Fruit fly (Drosophila melanogaster) whole organism, adult: ENCODE data around the gene CG14826.
A peak's percentile ranks its signal among the peaks of the same experiment; 100 is the strongest.

Experiments
- CG11617 ChIP-seq: fragments of 200-800 bp; sonication (Bioruptor generic); optimal IDR thresholded peaks from 2 replicates; lab custom pipeline; 2017; ENCODE audit warnings: mild to moderate bottlenecking, missing biosample characterization, missing genetic modification reagents, missing genetic modification characterization
- CG12768 ChIP-seq: fragments of 200-800 bp; sonication (Bioruptor generic); optimal IDR thresholded peaks from 2 replicates; lab custom pipeline; 2017; ENCODE audit warnings: missing biosample characterization, missing genetic modification characterization, mild to moderate bottlenecking, moderate library complexity, missing genetic modification reagents
- CG14711 ChIP-seq: fragments of 200-800 bp; sonication (Bioruptor generic); optimal IDR thresholded peaks from 2 replicates; lab custom pipeline; 2018; ENCODE audit warnings: missing biosample characterization, mild to moderate bottlenecking, missing genetic modification characterization, moderate library complexity
- CG1620 ChIP-seq: fragments of 200-800 bp; sonication (Bioruptor generic); optimal IDR thresholded peaks from 2 replicates; lab custom pipeline; 2016; ENCODE audit warnings: missing biosample characterization, missing genetic modification characterization
- CG33017 ChIP-seq: fragments of 200-800 bp; sonication (Bioruptor generic); optimal IDR thresholded peaks from 2 replicates; lab custom pipeline; 2018; ENCODE audit warnings: missing biosample characterization, mild to moderate bottlenecking, missing genetic modification characterization, moderate library complexity
- CG5204 ChIP-seq: fragments of 200-800 bp; sonication (Bioruptor generic); optimal IDR thresholded peaks from 2 replicates; lab custom pipeline; 2016; ENCODE audit warnings: missing biosample characterization, missing genetic modification characterization
- CG7045 ChIP-seq: fragments of 200-800 bp; sonication (Bioruptor generic); optimal IDR thresholded peaks from 2 replicates; lab custom pipeline; 2017; ENCODE audit warnings: missing biosample characterization, mild to moderate bottlenecking, missing genetic modification characterization
- CG7101 ChIP-seq: fragments of 200-800 bp; sonication (Bioruptor generic); optimal IDR thresholded peaks from 2 replicates; lab custom pipeline; 2018; ENCODE audit warnings: missing biosample characterization, mild to moderate bottlenecking, missing genetic modification characterization, moderate library complexity
- Clk ChIP-seq: fragments of 200-800 bp; sonication (Bioruptor generic); optimal IDR thresholded peaks from 2 replicates; lab custom pipeline; 2017; ENCODE audit warnings: missing biosample characterization, missing genetic modification characterization
- Crg-1 ChIP-seq: fragments of 200-800 bp; sonication (Bioruptor generic); optimal IDR thresholded peaks from 2 replicates; lab custom pipeline; 2016; ENCODE audit warnings: missing biosample characterization, missing genetic modification characterization
- Hr96 ChIP-seq: fragments of 200-800 bp; sonication (Bioruptor generic); optimal IDR thresholded peaks from 2 replicates; lab custom pipeline; 2016; ENCODE audit warnings: missing biosample characterization, missing genetic modification characterization
- Mnt ChIP-seq: fragments of 200-800 bp; sonication (Bioruptor generic); optimal IDR thresholded peaks from 2 replicates; lab custom pipeline; 2016; ENCODE audit warnings: missing biosample characterization, mild to moderate bottlenecking, missing genetic modification characterization
- bab1 ChIP-seq: fragments of 200-800 bp; sonication (Bioruptor generic); optimal IDR thresholded peaks from 3 replicates; lab custom pipeline; 2019; ENCODE audit warnings: missing biosample characterization, mild to moderate bottlenecking, missing genetic modification characterization, moderate library complexity
- cic ChIP-seq: fragments of 200-800 bp; sonication (Bioruptor generic); optimal IDR thresholded peaks from 2 replicates; lab custom pipeline; 2017; ENCODE audit warnings: missing biosample characterization, mild to moderate bottlenecking, missing genetic modification characterization, moderate library complexity
- cnc ChIP-seq, 2 experiments: fragments of >200 bp; optimal IDR thresholded peaks; 2 replicates each; lab custom pipeline; 2017
- kay ChIP-seq: fragments of 200-800 bp; sonication (Bioruptor generic); peaks from one replicate; lab custom pipeline; 2016; ENCODE audit warnings: missing biosample characterization, missing genetic modification characterization, borderline replicate concordance
- ovo ChIP-seq: fragments of 200-800 bp; sonication (Bioruptor generic); optimal IDR thresholded peaks from 2 replicates; lab custom pipeline; 2016; ENCODE audit warnings: missing biosample characterization, missing genetic modification characterization
- pad ChIP-seq: fragments of 200-800 bp; sonication (Bioruptor generic); optimal IDR thresholded peaks from 3 replicates; lab custom pipeline; 2017; ENCODE audit warnings: missing biosample characterization, missing genetic modification characterization, mild to moderate bottlenecking, moderate library complexity, missing genetic modification reagents
- tj ChIP-seq: fragments of 200-800 bp; sonication (Bioruptor generic); optimal IDR thresholded peaks from 3 replicates; lab custom pipeline; 2017; ENCODE audit warnings: missing biosample characterization, mild to moderate bottlenecking, missing genetic modification characterization, moderate library complexity
- toe ChIP-seq: fragments of 200-800 bp; sonication (Bioruptor generic); optimal IDR thresholded peaks from 2 replicates; lab custom pipeline; 2016; ENCODE audit warnings: missing biosample characterization, missing genetic modification characterization

The CG14826 gene

DNA sequence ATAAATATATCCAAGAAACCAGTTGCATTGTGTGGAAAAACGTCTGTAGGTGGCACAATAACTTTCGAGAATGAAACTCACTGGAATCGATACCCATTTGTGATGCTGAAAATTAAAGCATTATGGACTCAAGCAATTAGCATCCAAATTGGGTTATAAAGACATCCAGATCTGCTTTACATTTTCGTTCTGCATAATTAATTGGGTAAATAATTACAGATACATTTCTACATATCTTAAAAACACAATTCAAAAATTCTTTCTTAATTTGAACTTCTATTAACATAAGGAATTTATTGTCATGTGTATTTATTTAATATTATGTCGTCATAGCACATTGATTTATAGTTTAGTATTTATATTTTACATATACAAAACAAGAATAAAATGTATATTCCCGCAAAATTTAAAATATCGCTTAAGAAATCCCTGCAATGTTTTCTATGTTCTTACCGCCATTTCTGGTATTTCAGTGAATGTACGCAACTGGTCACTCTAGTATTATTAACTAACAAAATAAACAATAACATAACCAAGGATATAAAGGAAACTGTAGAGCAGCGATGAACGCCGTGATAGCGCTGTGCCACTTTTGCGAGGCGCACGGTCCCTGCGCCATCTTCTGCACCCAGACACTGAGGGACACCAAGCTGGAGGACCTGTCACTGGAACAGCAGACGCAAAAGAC is 3.9 kb downstream of the CG14826 start, which contains the start of the genes CG14829 and BHD:
Gene CG14829, minus strand, starts transcription at position 51 of the 688 bp plus-strand sequence.
Gene BHD, plus strand, starts transcription at position 471 of the 688 bp plus-strand sequence.
- no peak for TF ChIP-seq Hr96 (GFP tag; lab: Kevin White, UChicago)
- TF ChIP-seq toe = no peak
- no peak for TF ChIP-seq tj (GFP tag; lab: Kevin White, UChicago)
- TF ChIP-seq CG11617 = no peak
- TF ChIP-seq CG33017 (tag; lab: Kevin White, UChicago) = no peak
- no peak for TF ChIP-seq cic (GFP tag; lab: Kevin White, UChicago)
- no peak for TF ChIP-seq Crg-1 (GFP tag; lab: Kevin White, UChicago)
- TF ChIP-seq cnc (optimal IDR thresholded peaks at IDR 0.05; lab: Kevin White, UChicago) = no peak

DNA sequence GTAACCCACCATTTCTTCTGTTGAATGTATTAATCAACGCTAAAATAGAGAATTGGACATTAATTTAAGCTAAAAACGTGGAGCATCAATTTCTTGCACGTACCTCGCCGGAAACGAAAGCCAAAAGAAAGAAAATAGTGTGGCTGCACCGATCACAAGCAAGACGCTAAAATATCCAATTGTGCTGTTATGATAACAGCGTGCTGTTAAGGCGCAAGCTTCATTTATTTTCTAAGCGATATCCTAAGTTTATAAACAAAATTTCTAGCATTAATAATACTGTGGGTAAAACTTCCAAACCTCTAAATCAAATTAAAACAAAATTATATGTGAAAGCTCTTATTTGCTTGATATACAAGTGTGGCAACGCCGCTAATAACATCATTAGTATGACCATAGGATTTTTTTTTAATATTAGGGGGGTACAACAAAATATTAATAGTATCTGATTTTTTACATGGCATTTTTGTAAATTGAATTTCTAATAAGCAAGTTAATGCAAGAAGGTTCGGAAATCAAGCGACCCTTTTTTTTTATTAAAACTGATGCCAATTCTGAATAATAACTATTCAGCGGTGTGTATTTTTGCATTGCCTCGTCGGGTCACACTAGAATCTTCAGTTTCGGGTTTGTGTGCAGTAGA is 7.0 kb downstream of the CG14826 start, which contains the start of the genes RpL18 and Neos:
Gene RpL18, minus strand, starts transcription at position 135 of the 643 bp plus-strand sequence.
Gene Neos, plus strand, starts transcription at position 412 of the 643 bp plus-strand sequence.
- TF ChIP-seq Mnt = peak; percentile 90
- TF ChIP-seq pad (GFP tag; lab: Kevin White, UChicago) = peak; percentile 63
- peak; percentile 36 for TF ChIP-seq cic (GFP tag; lab: Kevin White, UChicago)
- peak; percentile 73 for TF ChIP-seq Hr96 (GFP tag; lab: Kevin White, UChicago)
- no peak for TF ChIP-seq kay
- peak; percentile 56 for TF ChIP-seq CG14711 (tag; lab: Kevin White, UChicago)
- peak; percentile 31 for TF ChIP-seq Clk (GFP tag; lab: Kevin White, UChicago)
- peak; percentile 88 for TF ChIP-seq CG11617
- peak; percentile 70 for TF ChIP-seq CG12768 (GFP tag; lab: Kevin White, UChicago)
- TF ChIP-seq CG33017 (tag; lab: Kevin White, UChicago) = peak; percentile 61
- TF ChIP-seq CG1620 (GFP tag; lab: Kevin White, UChicago) = peak; percentile 68
- peak; percentile 80 for TF ChIP-seq CG5204 (GFP tag; lab: Kevin White, UChicago)
- TF ChIP-seq CG7101 (tag; lab: Kevin White, UChicago) = peak; percentile 89
- TF ChIP-seq CG7045 (GFP tag; lab: Kevin White, UChicago) = peak; percentile 65
- peak; percentile 84 for TF ChIP-seq bab1 (GFP tag; lab: Kevin White, UChicago)
- TF ChIP-seq toe = peak; percentile 78
- peak; percentile 85 for TF ChIP-seq Crg-1 (GFP tag; lab: Kevin White, UChicago)
- peak; percentile 54 for TF ChIP-seq tj (GFP tag; lab: Kevin White, UChicago)
- no peak for TF ChIP-seq cnc (optimal IDR thresholded peaks at IDR 0.05; lab: Kevin White, UChicago)
- TF ChIP-seq ovo (GFP tag; lab: Kevin White, UChicago) = peak; percentile 70

DNA sequence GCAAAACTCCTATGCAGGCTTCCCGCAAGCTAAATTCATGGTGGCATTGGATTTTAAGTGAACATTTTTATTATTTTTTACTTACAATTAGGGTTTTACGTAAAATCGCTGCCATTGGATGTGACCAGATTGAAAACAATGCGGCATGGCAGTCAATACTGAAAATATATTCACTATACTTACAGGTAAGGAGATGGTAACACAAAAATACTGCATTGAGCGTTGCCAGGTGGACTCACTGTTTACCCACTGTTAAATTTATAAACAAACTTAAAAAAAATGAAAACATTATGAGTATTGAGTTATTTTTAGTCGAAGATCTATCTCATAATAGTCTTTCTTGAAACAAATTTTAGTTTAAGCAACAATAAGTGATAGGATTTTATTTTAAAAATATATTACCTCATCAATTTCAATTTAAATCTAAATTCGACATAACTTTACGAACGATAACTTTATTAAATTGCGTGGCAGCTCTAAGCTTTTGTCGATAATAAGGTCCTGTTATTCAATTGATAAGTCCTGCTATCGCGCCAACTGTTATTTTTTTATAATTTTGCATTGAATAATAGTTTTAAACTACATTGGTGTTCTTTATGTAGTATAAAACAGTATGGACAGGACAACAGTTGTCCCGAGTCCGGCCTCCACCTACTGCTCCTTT is 9.6 kb downstream of the CG14826 start, which contains the start of the genes mRpL50 and mei-P22:
Gene mRpL50, minus strand, starts transcription at position 159 of the 664 bp plus-strand sequence.
Gene mei-P22, plus strand, starts transcription at position 614 of the 664 bp plus-strand sequence.
- no peak for TF ChIP-seq ovo (GFP tag; lab: Kevin White, UChicago)
- peak; percentile 21 for TF ChIP-seq bab1 (GFP tag; lab: Kevin White, UChicago)
- no peak for TF ChIP-seq Hr96 (GFP tag; lab: Kevin White, UChicago)
- TF ChIP-seq cic (GFP tag; lab: Kevin White, UChicago) = no peak
- no peak for TF ChIP-seq Crg-1 (GFP tag; lab: Kevin White, UChicago)
- TF ChIP-seq CG33017 (tag; lab: Kevin White, UChicago) = no peak
- peak; percentile 22 for TF ChIP-seq CG7101 (tag; lab: Kevin White, UChicago)
- no peak for TF ChIP-seq cnc (optimal IDR thresholded peaks at IDR 0.05; lab: Kevin White, UChicago)
- no peak for TF ChIP-seq pad (GFP tag; lab: Kevin White, UChicago)
- peak; percentile 9 for TF ChIP-seq CG14711 (tag; lab: Kevin White, UChicago)
- TF ChIP-seq tj (GFP tag; lab: Kevin White, UChicago) = no peak
- peak; percentile 4 for TF ChIP-seq toe
- no peak for TF ChIP-seq CG12768 (GFP tag; lab: Kevin White, UChicago)
- TF ChIP-seq CG7045 (GFP tag; lab: Kevin White, UChicago) = no peak
- no peak for TF ChIP-seq CG11617
- no peak for TF ChIP-seq kay
- peak; percentile 41 for TF ChIP-seq Mnt
- TF ChIP-seq CG1620 (GFP tag; lab: Kevin White, UChicago) = peak; percentile 6
- no peak for TF ChIP-seq CG5204 (GFP tag; lab: Kevin White, UChicago)
- TF ChIP-seq Clk (GFP tag; lab: Kevin White, UChicago) = no peak

dm6 chr3L:7249167-7249566 is 14.9 kb downstream of the CG14826 start, which contains the start of gene Cdc27:
Cdc27 (minus strand) TSS chr3L:7249340.
- TF ChIP-seq Crg-1 (GFP tag; lab: Kevin White, UChicago) = no peak
- TF ChIP-seq CG1620 (GFP tag; lab: Kevin White, UChicago) = no peak
- peak; percentile 43 for TF ChIP-seq CG7101 (tag; lab: Kevin White, UChicago)
- TF ChIP-seq kay = no peak
- TF ChIP-seq tj (GFP tag; lab: Kevin White, UChicago) = no peak
- TF ChIP-seq pad (GFP tag; lab: Kevin White, UChicago) = no peak
- no peak for TF ChIP-seq ovo (GFP tag; lab: Kevin White, UChicago)
- no peak for TF ChIP-seq CG5204 (GFP tag; lab: Kevin White, UChicago)
- TF ChIP-seq CG33017 (tag; lab: Kevin White, UChicago) = no peak
- peak; percentile 35 for TF ChIP-seq bab1 (GFP tag; lab: Kevin White, UChicago)
- peak; percentile 2 for TF ChIP-seq CG11617
- no peak for TF ChIP-seq cic (GFP tag; lab: Kevin White, UChicago)
- no peak for TF ChIP-seq CG12768 (GFP tag; lab: Kevin White, UChicago)
- no peak for TF ChIP-seq CG14711 (tag; lab: Kevin White, UChicago)
- peak; percentile 19 for TF ChIP-seq toe
- TF ChIP-seq cnc (optimal IDR thresholded peaks at IDR 0.05; lab: Kevin White, UChicago) = no peak
- TF ChIP-seq Hr96 (GFP tag; lab: Kevin White, UChicago) = no peak
- TF ChIP-seq CG7045 (GFP tag; lab: Kevin White, UChicago) = no peak
- TF ChIP-seq Mnt = peak; percentile 17
- no peak for TF ChIP-seq Clk (GFP tag; lab: Kevin White, UChicago)
